Worm (Caenorhabditis elegans) whole organism, late embryonic: ENCODE data around the gene crb-1.

Experiments
- C08G9.2 ChIP-seq: sonication (generic microtip); optimal IDR thresholded peaks from 2 replicates; lab custom pipeline; 2016; ENCODE audit warnings: mild to moderate bottlenecking, missing genetic modification characterization, moderate library complexity, missing compliant biosample characterization
- K02D7.2 ChIP-seq: sonication (generic microtip); optimal IDR thresholded peaks from 2 replicates; lab custom pipeline; 2017; ENCODE audit warnings: mild to moderate bottlenecking, missing genetic modification characterization, missing compliant biosample characterization
- K09A11.1 ChIP-seq: sonication (generic microtip); optimal IDR thresholded peaks from 2 replicates; lab custom pipeline; 2017; ENCODE audit warnings: antibody characterized with exemption, mild to moderate bottlenecking, missing genetic modification characterization, missing compliant biosample characterization; ENCODE audit not compliant: insufficient read depth
- Y22D7AL.16 ChIP-seq: sonication (generic microtip); optimal IDR thresholded peaks from 2 replicates; lab custom pipeline; 2016; ENCODE audit warnings: missing genetic modification characterization, missing compliant biosample characterization
- ceh-14 ChIP-seq: sonication (generic microtip); optimal IDR thresholded peaks from 2 replicates; lab custom pipeline; 2016; ENCODE audit warnings: missing genotype, missing genetic modification characterization, missing compliant biosample characterization
- ceh-18 ChIP-seq: sonication (generic microtip); optimal IDR thresholded peaks from 2 replicates; lab custom pipeline; 2016; ENCODE audit warnings: missing genetic modification characterization, missing compliant biosample characterization
- ceh-22 ChIP-seq: sonication (generic microtip); optimal IDR thresholded peaks from 2 replicates; lab custom pipeline; 2017; ENCODE audit warnings: missing biosample characterization, missing genetic modification characterization
- ceh-24 ChIP-seq: sonication (generic microtip); optimal IDR thresholded peaks from 2 replicates; lab custom pipeline; 2016; ENCODE audit warnings: mild to moderate bottlenecking, missing genetic modification characterization, missing compliant biosample characterization
- ceh-30 ChIP-seq: fragments of 150-350 bp; optimal IDR thresholded peaks from 2 replicates; lab custom pipeline; 2014; ENCODE audit warnings: missing biosample characterization, missing genetic modification characterization
- ceh-31 ChIP-seq: sonication (generic microtip); optimal IDR thresholded peaks from 2 replicates; lab custom pipeline; 2016; ENCODE audit warnings: missing genetic modification characterization, missing compliant biosample characterization
- ceh-34 ChIP-seq: sonication (generic microtip); optimal IDR thresholded peaks from 2 replicates; lab custom pipeline; 2016; ENCODE audit warnings: mild to moderate bottlenecking, missing genetic modification characterization, missing compliant biosample characterization
- ceh-45 ChIP-seq: fragments of 200-800 bp; sonication (Bioruptor generic); IDR thresholded peaks from 2 replicates; pipeline ENCODE4 v1.3.6; 2022; ENCODE audit warnings: missing genetic modification reagents, missing genetic modification characterization, missing compliant biosample characterization
- ceh-6 ChIP-seq: fragments of 200-800 bp; sonication (Bioruptor generic); optimal IDR thresholded peaks from 2 replicates; lab custom pipeline; 2018; ENCODE audit warnings: mild to moderate bottlenecking, missing genetic modification characterization, missing compliant biosample characterization
- ceh-9 ChIP-seq: sonication (generic microtip); optimal IDR thresholded peaks from 2 replicates; lab custom pipeline; 2016; ENCODE audit warnings: mild to moderate bottlenecking, missing genetic modification characterization, inconsistent platforms, missing compliant biosample characterization
- che-1 ChIP-seq: sonication (generic microtip); optimal IDR thresholded peaks from 2 replicates; lab custom pipeline; 2016; ENCODE audit warnings: mild to moderate bottlenecking, missing genetic modification characterization, missing compliant biosample characterization
- dve-1 ChIP-seq: sonication (generic microtip); optimal IDR thresholded peaks from 2 replicates; lab custom pipeline; 2017; ENCODE audit warnings: antibody characterized with exemption, mild to moderate bottlenecking, missing genetic modification characterization, missing compliant biosample characterization
- ets-4 ChIP-seq: sonication (generic microtip); optimal IDR thresholded peaks from 2 replicates; lab custom pipeline; 2016; ENCODE audit warnings: missing genetic modification characterization, missing compliant biosample characterization
- eyg-1 ChIP-seq: sonication (generic microtip); optimal IDR thresholded peaks from 2 replicates; lab custom pipeline; 2016; ENCODE audit warnings: missing genotype, missing genetic modification characterization, missing compliant biosample characterization
- fkh-10 ChIP-seq: fragments of 150-350 bp; optimal IDR thresholded peaks from 2 replicates; lab custom pipeline; 2014; ENCODE audit warnings: missing biosample characterization, missing genetic modification reagents, missing genetic modification characterization
- hlh-13 ChIP-seq: fragments of 200-800 bp; sonication (Bioruptor generic); optimal IDR thresholded peaks from 2 replicates; lab custom pipeline; 2018; ENCODE audit warnings: mild to moderate bottlenecking, missing genetic modification characterization, missing compliant biosample characterization
- hlh-15 ChIP-seq: sonication (generic microtip); optimal IDR thresholded peaks from 2 replicates; lab custom pipeline; 2016; ENCODE audit warnings: missing genetic modification characterization, missing compliant biosample characterization
- hlh-30 ChIP-seq: sonication (generic microtip); optimal IDR thresholded peaks from 2 replicates; lab custom pipeline; 2017; ENCODE audit warnings: antibody characterized with exemption, missing genetic modification characterization, missing compliant biosample characterization; ENCODE audit not compliant: insufficient read depth
- lim-6 ChIP-seq: sonication (generic microtip); optimal IDR thresholded peaks from 2 replicates; lab custom pipeline; 2016; ENCODE audit warnings: missing genetic modification characterization, missing compliant biosample characterization
- lin-11 ChIP-seq: fragments of 200-800 bp; sonication (Bioruptor generic); optimal IDR thresholded peaks from 2 replicates; lab custom pipeline; 2018; ENCODE audit warnings: mild to moderate bottlenecking, missing genetic modification characterization, missing compliant biosample characterization
- mec-3 ChIP-seq: sonication (generic microtip); optimal IDR thresholded peaks from 2 replicates; lab custom pipeline; 2016; ENCODE audit warnings: borderline replicate concordance, missing genetic modification characterization, missing compliant biosample characterization
- nfya-1 ChIP-seq: sonication (generic microtip); optimal IDR thresholded peaks from 2 replicates; lab custom pipeline; 2017; ENCODE audit warnings: missing genetic modification characterization, mild to moderate bottlenecking, missing compliant biosample characterization, antibody characterized with exemption, moderate library complexity
- nhr-11 ChIP-seq: fragments of 150-350 bp; optimal IDR thresholded peaks from 2 replicates; lab custom pipeline; 2014; ENCODE audit warnings: missing biosample characterization, missing genetic modification characterization
- nhr-232 ChIP-seq: sonication (generic microtip); optimal IDR thresholded peaks from 2 replicates; lab custom pipeline; 2016; ENCODE audit warnings: missing genetic modification characterization, missing compliant biosample characterization
- npax-4 ChIP-seq: sonication (generic microtip); optimal IDR thresholded peaks from 2 replicates; lab custom pipeline; 2016; ENCODE audit warnings: missing genetic modification characterization, missing compliant biosample characterization
- pag-3 ChIP-seq: sonication (generic microtip); optimal IDR thresholded peaks from 2 replicates; lab custom pipeline; 2016; ENCODE audit warnings: missing compliant biosample characterization, missing genetic modification characterization, borderline replicate concordance
- pax-1 ChIP-seq: fragments of 150-350 bp; optimal IDR thresholded peaks from 2 replicates; lab custom pipeline; 2014; ENCODE audit warnings: missing biosample characterization, missing genetic modification characterization
- pha-4 ChIP-seq: fragments of 150-350 bp; optimal IDR thresholded peaks from 2 replicates; lab custom pipeline; 2018; ENCODE audit warnings: missing biosample characterization, missing genetic modification reagents, missing genetic modification characterization
- pqm-1 ChIP-seq: sonication (generic microtip); optimal IDR thresholded peaks from 2 replicates; lab custom pipeline; 2016; ENCODE audit warnings: missing genetic modification characterization, missing compliant biosample characterization
- pros-1 ChIP-seq: fragments of 150-350 bp; optimal IDR thresholded peaks from 2 replicates; lab custom pipeline; 2014; ENCODE audit warnings: missing biosample characterization, missing genetic modification reagents, missing genetic modification characterization
- ref-2 ChIP-seq: sonication (generic microtip); optimal IDR thresholded peaks from 2 replicates; lab custom pipeline; 2016; ENCODE audit warnings: missing genetic modification characterization, missing compliant biosample characterization
- rnt-1 ChIP-seq: sonication (generic microtip); optimal IDR thresholded peaks from 2 replicates; lab custom pipeline; 2016; ENCODE audit warnings: missing genetic modification characterization, missing compliant biosample characterization
- sdc-2 ChIP-seq: sonication (generic microtip); optimal IDR thresholded peaks from 2 replicates; lab custom pipeline; 2016; ENCODE audit warnings: missing genotype, missing genetic modification characterization, missing compliant biosample characterization
- sox-4 ChIP-seq: sonication (generic microtip); optimal IDR thresholded peaks from 2 replicates; lab custom pipeline; 2017; ENCODE audit warnings: mild to moderate bottlenecking, missing genetic modification characterization, inconsistent platforms, missing compliant biosample characterization
- syd-9 ChIP-seq: sonication (generic microtip); optimal IDR thresholded peaks from 2 replicates; lab custom pipeline; 2016; ENCODE audit warnings: mild to moderate bottlenecking, missing genetic modification characterization, moderate library complexity, missing compliant biosample characterization
- tbx-2 ChIP-seq: sonication (generic microtip); optimal IDR thresholded peaks from 2 replicates; lab custom pipeline; 2016; ENCODE audit warnings: missing genetic modification characterization, missing compliant biosample characterization
- tbx-7 ChIP-seq: sonication (generic microtip); optimal IDR thresholded peaks from 2 replicates; lab custom pipeline; 2016; ENCODE audit warnings: missing genotype, missing genetic modification characterization, missing compliant biosample characterization
- unc-42 ChIP-seq: sonication (generic microtip); optimal IDR thresholded peaks from 2 replicates; lab custom pipeline; 2016; ENCODE audit warnings: missing genotype, missing genetic modification characterization, missing compliant biosample characterization
- unc-55 ChIP-seq: sonication (generic microtip); optimal IDR thresholded peaks from 2 replicates; lab custom pipeline; 2017; ENCODE audit warnings: missing biosample characterization, missing genetic modification reagents, missing genetic modification characterization

crb-1 gene

DNA sequence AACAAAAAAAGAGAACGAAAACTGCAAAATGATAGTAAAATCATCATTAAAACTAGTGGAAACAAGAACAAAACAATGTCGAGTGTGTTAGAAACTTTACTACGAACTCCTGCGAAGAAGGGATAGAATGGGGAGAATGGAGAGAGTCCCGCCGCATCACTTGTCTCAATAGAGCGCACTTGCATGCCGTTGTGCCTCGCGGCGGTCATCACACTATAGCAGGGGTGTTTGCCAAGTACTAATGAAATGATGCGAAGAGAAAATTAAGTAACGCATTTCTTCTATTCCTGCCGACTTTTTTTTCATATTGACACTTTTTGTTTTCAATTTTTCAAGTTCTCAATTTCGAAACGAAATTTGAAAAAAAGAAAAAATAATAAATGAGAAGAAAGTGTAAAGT, 21.6 kb downstream of the crb-1 start:
- TF ChIP-seq sox-4 (tag; lab: Kevin White, UChicago) (no peak), unc-42 (tag; lab: Kevin White, UChicago) (peak; percentile 91), hlh-13 (GFP tag; lab: Kevin White, UChicago) (no peak), C08G9.2 (no peak), syd-9 (tag; lab: Kevin White, UChicago) (peak; percentile 24), unc-55 (GFP tag; lab: Kevin White, UChicago) (peak; percentile 43), ceh-31 (peak; percentile 72), ref-2 (tag; lab: Kevin White, UChicago) (peak; percentile 9), mec-3 (tag; lab: Kevin White, UChicago) (no peak), tbx-2 (peak; percentile 56), eyg-1 (tag; lab: Kevin White, UChicago) (no peak), lin-11 (tag; lab: Kevin White, UChicago) (no peak), ceh-6 (no peak), ceh-22 (tag; lab: Kevin White, UChicago) (no peak), ceh-34 (tag; lab: Kevin White, UChicago) (peak; percentile 21), nfya-1 (tag; lab: Kevin White, UChicago) (peak; percentile 36), ceh-24 (tag; lab: Kevin White, UChicago) (no peak), rnt-1 (tag; lab: Kevin White, UChicago) (peak; percentile 29), hlh-30 (tag; lab: Kevin White, UChicago) (peak; percentile 67), ceh-18 (peak; percentile 56), sdc-2 (tag; lab: Kevin White, UChicago) (peak; percentile 75), K09A11.1 (no peak), ceh-14 (tag; lab: Kevin White, UChicago) (peak; percentile 67)

DNA sequence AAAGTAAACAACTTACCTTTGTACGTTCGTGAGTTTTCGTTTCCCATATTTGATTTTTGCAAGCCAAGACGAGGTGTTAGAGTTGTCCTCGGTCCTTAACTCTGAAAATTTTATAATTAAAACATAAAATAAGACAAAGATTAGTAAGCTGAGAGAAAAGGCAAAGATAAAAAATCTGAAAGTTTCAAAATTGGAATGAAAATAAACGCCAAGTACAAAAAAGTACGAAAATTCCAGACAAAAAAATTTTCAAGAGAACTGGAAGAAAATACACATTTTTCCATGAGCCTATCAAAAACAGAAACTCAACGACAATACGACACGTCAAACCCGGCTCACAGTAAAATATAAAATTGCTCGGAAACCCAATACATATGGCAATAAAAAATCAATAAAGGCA, 22.3 kb downstream of the crb-1 start, which contains the start of gene F10D7.5:
F10D7.5 (minus strand) TSS at position 101 of the 400 bp plus-strand sequence.
- TF ChIP-seq nfya-1 (tag; lab: Kevin White, UChicago): no peak
- TF ChIP-seq K02D7.2: no peak
- TF ChIP-seq Y22D7AL.16: no peak
- no peak for TF ChIP-seq eyg-1 (tag; lab: Kevin White, UChicago)
- TF ChIP-seq ceh-45 (GFP tag; lab: Robert Waterston, UW): no peak
- TF ChIP-seq ceh-30: no peak
- TF ChIP-seq nhr-232: no peak

DNA sequence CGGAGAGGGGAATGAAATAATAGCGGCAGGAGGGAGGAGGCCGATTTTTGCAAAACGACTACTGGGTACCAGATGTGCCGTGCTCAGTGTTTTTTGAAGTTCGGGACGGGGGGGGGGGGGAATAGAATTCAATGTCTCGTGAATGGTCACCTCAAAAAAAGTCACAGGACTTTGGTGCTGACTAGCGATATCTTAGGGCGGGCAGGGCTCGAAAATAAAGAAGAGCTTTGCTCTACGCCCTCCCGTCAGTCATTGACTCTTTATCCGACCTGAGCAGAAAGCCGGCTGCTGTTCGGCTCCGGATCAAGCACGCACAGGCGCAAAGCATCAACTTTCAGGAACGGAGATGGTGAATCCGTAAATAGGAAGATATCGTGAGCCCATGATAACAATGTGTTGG, 23.3 kb downstream of the crb-1 start:
- no peak for TF ChIP-seq pag-3 (tag; lab: Kevin White, UChicago)
- no peak for TF ChIP-seq ets-4
- no peak for TF ChIP-seq ceh-31
- no peak for TF ChIP-seq ceh-9
- TF ChIP-seq npax-4 (tag; lab: Kevin White, UChicago): no peak
- TF ChIP-seq ceh-45 (GFP tag; lab: Robert Waterston, UW): no peak
- no peak for TF ChIP-seq nhr-11

DNA sequence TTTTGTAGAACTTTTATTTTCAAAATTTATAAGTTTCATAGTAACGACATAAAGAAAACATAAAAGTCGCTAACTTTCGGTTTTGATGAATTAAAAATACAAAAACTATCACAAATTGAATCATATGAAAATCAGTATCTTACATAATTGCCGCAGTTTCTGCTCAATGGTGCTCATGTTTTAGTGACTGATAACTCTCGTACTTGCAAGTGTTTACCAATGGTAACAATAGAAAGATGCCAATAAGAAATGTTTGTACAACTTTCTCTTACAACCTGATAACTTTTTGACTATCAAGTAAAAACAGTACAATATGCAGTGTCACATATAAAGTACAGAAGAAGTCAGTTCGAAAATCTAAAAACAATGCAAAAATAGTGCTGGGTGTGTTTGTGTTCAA, 27.7 kb downstream of the crb-1 start:
- no peak for TF ChIP-seq pha-4 (tag; lab: Kevin White, UChicago)
- TF ChIP-seq che-1 (tag; lab: Kevin White, UChicago): no peak
- no peak for TF ChIP-seq fkh-10
- TF ChIP-seq lim-6 (tag; lab: Kevin White, UChicago): no peak
- TF ChIP-seq ref-2 (tag; lab: Kevin White, UChicago): no peak
- no peak for TF ChIP-seq tbx-7 (tag; lab: Kevin White, UChicago)
- TF ChIP-seq nhr-232: no peak
- TF ChIP-seq pax-1: no peak
- no peak for TF ChIP-seq dve-1 (tag; lab: Kevin White, UChicago)
- no peak for TF ChIP-seq C08G9.2
- TF ChIP-seq ets-4: no peak
- TF ChIP-seq pqm-1 (tag; lab: Kevin White, UChicago): no peak
- no peak for TF ChIP-seq sdc-2 (tag; lab: Kevin White, UChicago)
- TF ChIP-seq pros-1 (tag; lab: Kevin White, UChicago): no peak
- no peak for TF ChIP-seq syd-9 (tag; lab: Kevin White, UChicago)
- TF ChIP-seq hlh-15 (tag; lab: Kevin White, UChicago): no peak
- no peak for TF ChIP-seq unc-55 (GFP tag; lab: Kevin White, UChicago)
- TF ChIP-seq Y22D7AL.16: no peak
